Worm (Caenorhabditis elegans) whole organism, L2 larva: ENCODE results near the gene ras-1.

Experiments used
- C34F6.9 ChIP-seq: fragments of 150-350 bp; optimal IDR thresholded peaks from 2 replicates; lab custom pipeline; 2014; ENCODE audit warnings: missing biosample characterization, missing genetic modification characterization
- F13H6.1 ChIP-seq: sonication (generic microtip); optimal IDR thresholded peaks from 2 replicates; lab custom pipeline; 2016; ENCODE audit warnings: missing genetic modification characterization, missing compliant biosample characterization
- R02D3.7 ChIP-seq: fragments of 150-350 bp; optimal IDR thresholded peaks from 2 replicates; lab custom pipeline; 2014; ENCODE audit warnings: missing biosample characterization, missing genetic modification characterization
- Y55F3AM.14 ChIP-seq: fragments of 200-800 bp; sonication (Bioruptor generic); optimal IDR thresholded peaks from 2 replicates; lab custom pipeline; 2018; ENCODE audit warnings: mild to moderate bottlenecking, missing genetic modification characterization, missing compliant biosample characterization
- ZK546.5 ChIP-seq: sonication (generic microtip); optimal IDR thresholded peaks from 2 replicates; lab custom pipeline; 2017; ENCODE audit warnings: missing biosample characterization, missing genetic modification characterization
- alr-1 ChIP-seq: fragments of 150-350 bp; optimal IDR thresholded peaks from 2 replicates; lab custom pipeline; 2014; ENCODE audit warnings: missing biosample characterization, missing genetic modification characterization
- aly-2 ChIP-seq: fragments of 150-350 bp; optimal IDR thresholded peaks from 2 replicates; lab custom pipeline; 2014; ENCODE audit warnings: missing biosample characterization, missing genetic modification characterization
- ama-1 ChIP-seq: fragments of 150-350 bp; optimal IDR thresholded peaks from 2 replicates; lab custom pipeline; 2018; ENCODE audit warnings: inconsistent platforms
- blmp-1 ChIP-seq: sonication (generic microtip); optimal IDR thresholded peaks from 2 replicates; lab custom pipeline; 2017; ENCODE audit warnings: missing genetic modification characterization, mild to moderate bottlenecking, missing compliant biosample characterization, antibody characterized with exemption, moderate library complexity; ENCODE audit not compliant: insufficient read depth
- ceh-16 ChIP-seq: fragments of 150-350 bp; optimal IDR thresholded peaks from 2 replicates; lab custom pipeline; 2014; ENCODE audit warnings: missing biosample characterization, missing genetic modification characterization
- ceh-82 ChIP-seq: fragments of 150-350 bp; optimal IDR thresholded peaks from 2 replicates; lab custom pipeline; 2014; ENCODE audit warnings: missing biosample characterization, missing genetic modification characterization
- crh-2 ChIP-seq: sonication (generic microtip); optimal IDR thresholded peaks from 2 replicates; lab custom pipeline; 2017; ENCODE audit warnings: missing biosample characterization, missing genetic modification characterization
- dmd-4 ChIP-seq: sonication (generic microtip); optimal IDR thresholded peaks from 2 replicates; lab custom pipeline; 2017; ENCODE audit warnings: missing biosample characterization, missing genetic modification characterization
- egl-27 ChIP-seq: sonication (generic microtip); optimal IDR thresholded peaks from 3 replicates; lab custom pipeline; 2017; ENCODE audit warnings: missing biosample characterization, missing genetic modification reagents, missing genetic modification characterization
- elt-1 ChIP-seq: fragments of 150-350 bp; optimal IDR thresholded peaks from 2 replicates; lab custom pipeline; 2014; ENCODE audit warnings: missing biosample characterization, missing genetic modification characterization
- elt-3 ChIP-seq: sonication (generic microtip); optimal IDR thresholded peaks from 2 replicates; lab custom pipeline; 2017; ENCODE audit warnings: missing biosample characterization, missing genetic modification characterization
- fos-1 ChIP-seq: fragments of 150-350 bp; optimal IDR thresholded peaks from 2 replicates; lab custom pipeline; 2014; ENCODE audit warnings: missing biosample characterization, missing genetic modification characterization
- gmeb-1 ChIP-seq: fragments of 150-350 bp; optimal IDR thresholded peaks from 2 replicates; lab custom pipeline; 2014; ENCODE audit warnings: missing biosample characterization, missing genetic modification characterization
- lin-11 ChIP-seq: fragments of 150-350 bp; sonication (generic microtip); optimal IDR thresholded peaks from 2 replicates; lab custom pipeline; 2014; ENCODE audit warnings: missing biosample characterization, missing genetic modification characterization, inconsistent platforms, mixed read lengths
- lin-13 ChIP-seq: fragments of 150-350 bp; optimal IDR thresholded peaks from 2 replicates; lab custom pipeline; 2014; ENCODE audit warnings: missing biosample characterization, missing genetic modification reagents, missing genetic modification characterization
- lin-39 ChIP-seq: fragments of 150-350 bp; optimal IDR thresholded peaks from 2 replicates; lab custom pipeline; 2014; ENCODE audit warnings: missing biosample characterization, missing genetic modification reagents, missing genetic modification characterization
- lsy-2 ChIP-seq, 2 experiments: fragments of 150-350 bp in 1 of 2; sonication (generic microtip) in 1 of 2; optimal IDR thresholded peaks; 2 replicates each; lab custom pipeline; 2014 to 2017; ENCODE audit warnings: missing biosample characterization in 2 of 2, missing genetic modification characterization in 2 of 2
- mab-5 ChIP-seq: fragments of 150-350 bp; optimal IDR thresholded peaks from 2 replicates; lab custom pipeline; 2014; ENCODE audit warnings: missing biosample characterization, missing genetic modification characterization
- mbf-1 ChIP-seq: sonication (generic microtip); optimal IDR thresholded peaks from 2 replicates; lab custom pipeline; 2017; ENCODE audit warnings: missing biosample characterization, missing genetic modification characterization
- mdl-1 ChIP-seq, 2 experiments: fragments of 150-350 bp in 1 of 2; sonication (generic microtip) in 1 of 2; optimal IDR thresholded peaks; 2 replicates each; lab custom pipeline; 2017; ENCODE audit warnings: missing biosample characterization in 2 of 2, missing genetic modification characterization in 2 of 2
- nhr-10 ChIP-seq: sonication (generic microtip); optimal IDR thresholded peaks from 2 replicates; lab custom pipeline; 2017; ENCODE audit warnings: missing biosample characterization, missing genetic modification characterization
- nhr-11 ChIP-seq: fragments of 150-350 bp; optimal IDR thresholded peaks from 2 replicates; lab custom pipeline; 2014; ENCODE audit warnings: missing biosample characterization, missing genetic modification characterization
- nhr-12 ChIP-seq: fragments of 150-350 bp; optimal IDR thresholded peaks from 2 replicates; lab custom pipeline; 2014; ENCODE audit warnings: missing biosample characterization, missing genetic modification characterization
- nhr-129 ChIP-seq: fragments of 150-350 bp; optimal IDR thresholded peaks from 2 replicates; lab custom pipeline; 2014; ENCODE audit warnings: missing biosample characterization, missing genetic modification characterization
- nhr-21 ChIP-seq: fragments of 150-350 bp; optimal IDR thresholded peaks from 2 replicates; lab custom pipeline; 2014; ENCODE audit warnings: missing biosample characterization, missing genetic modification characterization
- nhr-23 ChIP-seq: fragments of 150-350 bp; optimal IDR thresholded peaks from 2 replicates; lab custom pipeline; 2014; ENCODE audit warnings: missing biosample characterization, missing genetic modification reagents, missing genetic modification characterization
- nhr-237 ChIP-seq: fragments of 150-350 bp; optimal IDR thresholded peaks from 2 replicates; lab custom pipeline; 2014; ENCODE audit warnings: missing biosample characterization, missing genetic modification characterization
- nhr-25 ChIP-seq: fragments of 150-350 bp; sonication (generic microtip); optimal IDR thresholded peaks from 3 replicates; lab custom pipeline; 2014; ENCODE audit warnings: missing biosample characterization, missing genetic modification characterization
- nhr-6 ChIP-seq: fragments of 150-350 bp; optimal IDR thresholded peaks from 2 replicates; lab custom pipeline; 2014; ENCODE audit warnings: missing biosample characterization, missing genetic modification characterization
- nhr-77 ChIP-seq: fragments of 150-350 bp; optimal IDR thresholded peaks from 2 replicates; lab custom pipeline; 2014; ENCODE audit warnings: missing biosample characterization, missing genetic modification characterization
- peb-1 ChIP-seq: fragments of 150-350 bp; optimal IDR thresholded peaks from 2 replicates; lab custom pipeline; 2014; ENCODE audit warnings: missing biosample characterization, missing genetic modification characterization
- sem-4 ChIP-seq: fragments of 150-350 bp; optimal IDR thresholded peaks from 2 replicates; lab custom pipeline; 2014; ENCODE audit warnings: missing biosample characterization, missing genetic modification reagents, missing genetic modification characterization
- skn-1 ChIP-seq: sonication (generic microtip); optimal IDR thresholded peaks from 2 replicates; lab custom pipeline; 2017; ENCODE audit warnings: missing biosample characterization, missing genetic modification characterization
- sma-3 ChIP-seq: sonication (generic microtip); optimal IDR thresholded peaks from 2 replicates; lab custom pipeline; 2016; ENCODE audit warnings: missing genetic modification reagents, missing genetic modification characterization, missing compliant biosample characterization
- sma-9 ChIP-seq, 2 experiments: fragments of 150-350 bp in 1 of 2; sonication (generic microtip) in 1 of 2; optimal IDR thresholded peaks; 2 replicates each; lab custom pipeline; 2014 to 2016; ENCODE audit warnings: missing genetic modification characterization in 2 of 2, mild to moderate bottlenecking in 1 of 2, missing biosample characterization in 1 of 2, missing compliant biosample characterization in 1 of 2, missing genetic modification reagents in 1 of 2, moderate library complexity in 1 of 2
- snpc-4 ChIP-seq: fragments of 150-350 bp; optimal IDR thresholded peaks from 2 replicates; lab custom pipeline; 2014; ENCODE audit warnings: missing biosample characterization, missing genetic modification characterization
- unc-39 ChIP-seq: fragments of 150-350 bp; optimal IDR thresholded peaks from 2 replicates; lab custom pipeline; 2014; ENCODE audit warnings: missing biosample characterization, missing genetic modification characterization
- unc-55 ChIP-seq: fragments of 150-350 bp; sonication (generic microtip); optimal IDR thresholded peaks from 3 replicates; lab custom pipeline; 2014; ENCODE audit warnings: missing biosample characterization, missing genetic modification reagents, missing genetic modification characterization
- unc-62 ChIP-seq: fragments of 150-350 bp; optimal IDR thresholded peaks from 2 replicates; lab custom pipeline; 2014; ENCODE audit warnings: missing biosample characterization, missing genetic modification reagents, missing genetic modification characterization
- zag-1 ChIP-seq: fragments of 150-350 bp; optimal IDR thresholded peaks from 2 replicates; lab custom pipeline; 2014; ENCODE audit warnings: missing biosample characterization, missing genetic modification characterization
- ztf-1 ChIP-seq: fragments of 200-800 bp; sonication (Bioruptor generic); conservative IDR thresholded peaks from 2 replicates; pipeline ENCODE4 v1.3.6; 2022; ENCODE audit warnings: missing genetic modification characterization, missing compliant biosample characterization
- ztf-11 ChIP-seq: sonication (generic microtip); optimal IDR thresholded peaks from 2 replicates; lab custom pipeline; 2017; ENCODE audit warnings: missing biosample characterization, missing genetic modification characterization
- ztf-4 ChIP-seq: fragments of 150-350 bp; optimal IDR thresholded peaks from 2 replicates; lab custom pipeline; 2014; ENCODE audit warnings: missing biosample characterization, missing genetic modification characterization

Gene ras-1

DNA sequence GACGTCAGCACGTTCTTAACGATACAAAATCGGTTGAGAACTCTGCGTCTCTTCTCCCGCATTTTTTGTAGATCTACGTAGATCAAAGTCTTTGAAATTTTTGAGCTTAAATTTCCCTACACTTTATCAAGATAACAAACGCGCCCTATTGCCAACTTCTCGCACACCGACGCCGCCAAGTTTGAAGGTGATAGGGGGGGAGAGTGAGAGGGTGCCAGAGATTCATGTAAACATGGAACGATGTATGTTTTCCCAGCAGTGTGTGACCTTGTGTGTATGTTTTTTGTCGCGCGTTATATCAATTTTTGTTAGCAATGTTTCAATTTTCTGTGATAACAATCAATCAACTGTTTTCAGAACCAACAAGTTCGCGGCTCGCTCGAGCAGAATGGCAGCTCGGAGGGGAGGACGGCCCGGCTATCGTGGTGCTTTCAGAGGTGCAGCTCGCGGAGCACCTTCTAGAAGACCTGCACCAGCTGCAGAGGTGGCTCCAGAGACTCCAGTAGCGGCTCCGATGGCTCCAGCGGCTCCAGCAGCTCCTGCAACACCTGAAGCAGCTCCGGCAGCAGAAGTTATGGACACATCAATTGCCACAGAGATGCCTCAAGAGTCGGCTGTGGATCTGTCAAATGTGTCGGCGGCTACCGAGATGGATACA is 10.3 kb downstream of the ras-1 start:
- TF ChIP-seq Y55F3AM.14: no peak
- TF ChIP-seq nhr-129 (tag; lab: Kevin White, UChicago): peak; percentile 28
- no peak for TF ChIP-seq ztf-1 (GFP tag; lab: Robert Waterston, UW)
- peak; percentile 17 for TF ChIP-seq nhr-25 (tag; lab: Kevin White, UChicago)
- peak; percentile 24 for TF ChIP-seq unc-55 (GFP tag; lab: Kevin White, UChicago)

DNA sequence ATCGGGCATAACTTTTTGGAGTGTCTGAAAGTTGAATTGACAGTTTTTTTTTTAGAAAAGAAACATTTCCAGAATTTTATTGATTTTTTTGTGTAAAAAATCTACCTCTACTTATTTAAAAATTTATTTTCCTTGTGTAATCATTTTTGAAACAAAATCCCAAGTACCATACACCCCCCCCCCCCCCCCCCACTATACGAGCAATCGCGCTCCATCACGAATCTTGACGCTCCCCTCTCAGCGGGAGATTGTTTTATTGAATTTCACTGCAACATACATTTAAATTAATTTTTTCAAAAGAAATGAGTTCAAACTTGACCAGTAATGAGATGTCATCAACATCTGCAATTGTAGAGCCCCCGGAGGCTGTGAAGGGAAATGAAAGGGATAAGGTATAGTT is 12.4 kb downstream of the ras-1 start, which contains the start of gene sop-2:
TSS of gene sop-2 (plus strand) at position 301 of the 400 bp plus-strand sequence.
- no peak for TF ChIP-seq zag-1 (tag; lab: Kevin White, UChicago)

DNA sequence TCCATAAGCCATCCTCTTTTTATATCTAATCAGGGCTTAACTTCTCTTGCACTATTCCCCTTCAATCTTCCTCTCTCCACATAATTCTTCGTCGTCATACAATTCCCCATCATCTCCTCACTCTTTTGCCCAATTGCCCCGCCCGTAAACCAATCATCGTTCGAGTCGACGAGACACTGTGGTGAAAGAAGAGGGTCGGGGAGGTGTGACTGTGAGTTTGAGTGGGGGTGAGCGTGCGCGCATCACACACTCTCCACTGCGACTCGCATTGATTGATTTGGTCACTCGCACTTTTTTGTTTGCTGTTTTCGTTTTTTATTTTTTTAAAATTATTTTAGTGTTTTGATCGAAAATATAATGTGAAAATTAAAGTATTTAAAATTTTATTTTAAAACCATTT is 12.9 kb downstream of the ras-1 start:
- TF ChIP-seq gmeb-1 (tag; lab: Kevin White, UChicago) (peak; percentile 69), lin-11 (peak; percentile 59), peb-1 (no peak), ceh-82 (tag; lab: Kevin White, UChicago) (no peak), nhr-11 (tag; lab: Kevin White, UChicago) (no peak), fos-1 (tag; lab: Kevin White, UChicago) (peak; percentile 71), ceh-16 (tag; lab: Kevin White, UChicago) (no peak), snpc-4 (tag; lab: Kevin White, UChicago) (peak; percentile 56), lin-13 (peak; percentile 69), unc-62 (GFP tag; lab: Kevin White, UChicago) (no peak), zag-1 (tag; lab: Kevin White, UChicago) (no peak), F13H6.1 (tag; lab: Kevin White, UChicago) (peak; percentile 52), nhr-12 (tag; lab: Kevin White, UChicago) (no peak), sma-3 (GFP tag; lab: Kevin White, UChicago) (peak; percentile 58), ztf-4 (tag; lab: Kevin White, UChicago) (no peak), alr-1 (tag; lab: Kevin White, UChicago) (no peak), nhr-23 (no peak), sma-9 (GFP tag; optimal IDR thresholded peaks at IDR 0.05; lab: Kevin White, UChicago) (no peak), sma-9 (tag; optimal IDR thresholded peaks at IDR 0.05; lab: Kevin White, UChicago) (no peak), ztf-1 (GFP tag; lab: Robert Waterston, UW) (no peak), ama-1 (lab: Kevin White, UChicago) (no peak), unc-55 (GFP tag; lab: Kevin White, UChicago) (peak; percentile 85), blmp-1 (tag; lab: Kevin White, UChicago) (peak; percentile 4), crh-2 (peak; percentile 65), mbf-1 (tag; lab: Kevin White, UChicago) (no peak), aly-2 (tag; lab: Kevin White, UChicago) (no peak), Y55F3AM.14 (no peak), lin-39 (no peak), mdl-1 (tag; optimal IDR thresholded peaks at IDR 0.05; lab: Kevin White, UChicago) (no peak), ZK546.5 (tag; lab: Kevin White, UChicago) (no peak), nhr-25 (tag; lab: Kevin White, UChicago) (peak; percentile 80), lsy-2 (tag; optimal IDR thresholded peaks at IDR 0.05; lab: Kevin White, UChicago) (peak; percentile 76 to 95), nhr-6 (no peak), skn-1 (tag; lab: Kevin White, UChicago) (no peak), sem-4 (tag; lab: Kevin White, UChicago) (no peak), mab-5 (tag; lab: Kevin White, UChicago) (peak; percentile 62), elt-3 (tag; lab: Kevin White, UChicago) (no peak), elt-1 (tag; lab: Kevin White, UChicago) (no peak), nhr-237 (tag; lab: Kevin White, UChicago) (no peak), R02D3.7 (tag; lab: Kevin White, UChicago) (no peak), ztf-11 (tag; lab: Kevin White, UChicago) (no peak), unc-39 (tag; lab: Kevin White, UChicago) (no peak), dmd-4 (tag; lab: Kevin White, UChicago) (no peak), nhr-21 (tag; lab: Kevin White, UChicago) (peak; percentile 19), nhr-77 (tag; lab: Kevin White, UChicago) (no peak), C34F6.9 (tag; lab: Kevin White, UChicago) (peak; percentile 82), nhr-129 (tag; lab: Kevin White, UChicago) (peak; percentile 69), egl-27 (tag; lab: Kevin White, UChicago) (peak; percentile 9), nhr-10 (no peak)
- TF ChIP-seq, all 48 proteins: peak for 17
